Fruit fly (Drosophila melanogaster): Measurements from ENCODE around the gene CG14050.

CG14050 gene

dm6 chrX:2300293-2301068 lies 25.5 kb downstream of the CG14050 start (continued):
- TF ChIP-seq Mrtf (GFP tag; IDR thresholded peaks at IDR 0.05) (peak; percentile 96), jumu (GFP tag; optimal IDR thresholded peaks at IDR 0.05) (peak; percentile 90), ac (GFP tag; optimal IDR thresholded peaks at IDR 0.05) (peak; percentile 63), mld (GFP tag; IDR thresholded peaks at IDR 0.05; ENCODE audit: partially characterized antibody) (no peak), fd96Cb (tag; optimal IDR thresholded peaks at IDR 0.05) (peak; percentile 96), Dfd (GFP tag; optimal IDR thresholded peaks at IDR 0.05) (no peak), Trl (optimal IDR thresholded peaks at IDR 0.05) (no peak), Trl (GFP tag; optimal IDR thresholded peaks at IDR 0.05) (peak; percentile 76), CG7839 (tag; optimal IDR thresholded peaks at IDR 0.05) (peak; percentile 96), Ravus (GFP tag; IDR thresholded peaks at IDR 0.05) (peak; percentile 92), dysf (GFP tag; IDR thresholded peaks at IDR 0.05) (peak; percentile 97), CG12744 (GFP tag; optimal IDR thresholded peaks at IDR 0.05) (peak; percentile 83), CG12219 (GFP tag; optimal IDR thresholded peaks at IDR 0.05) (peak; percentile 97), C15 (GFP tag; IDR thresholded peaks at IDR 0.05) (peak; percentile 87; the same call in 2 of the 3 replicates), pho (GFP tag; optimal IDR thresholded peaks at IDR 0.05) (peak; percentile 86), Med (GFP tag) (peak; percentile 99), sisA (GFP tag; IDR thresholded peaks at IDR 0.05) (peak; percentile 96), CG7786 (GFP tag; optimal IDR thresholded peaks at IDR 0.05) (peak; percentile 94), D19A (tag; optimal IDR thresholded peaks at IDR 0.05) (peak; percentile 88), CG14965 (GFP tag; optimal IDR thresholded peaks at IDR 0.05; ENCODE audit: borderline replicate concordance) (peak; percentile 58), amos (GFP tag; IDR thresholded peaks at IDR 0.05; ENCODE audit: partially characterized antibody) (no peak), CG8765 (GFP tag; IDR thresholded peaks at IDR 0.05) (peak; percentile 87), Ada2b (GFP tag; IDR thresholded peaks at IDR 0.05) (peak; percentile 95), inv (GFP tag; IDR thresholded peaks at IDR 0.05; ENCODE audit: partially characterized antibody) (no peak), shn (GFP tag; optimal IDR thresholded peaks at IDR 0.05) (peak; percentile 93), dm (GFP tag; optimal IDR thresholded peaks at IDR 0.05) (peak; percentile 86), CG15073 (GFP tag; optimal IDR thresholded peaks at IDR 0.05) (peak; percentile 69), CG3995 (GFP tag; optimal IDR thresholded peaks at IDR 0.05) (peak; percentile 26), CG17802 (tag; optimal IDR thresholded peaks at IDR 0.05) (peak; percentile 88), Meics (GFP tag; optimal IDR thresholded peaks at IDR 0.05) (peak; percentile 92), klu (GFP tag; IDR thresholded peaks at IDR 0.05) (peak; percentile 88), Max (GFP tag; optimal IDR thresholded peaks at IDR 0.05) (peak; percentile 84), Sox102F (GFP tag; optimal IDR thresholded peaks at IDR 0.05) (peak; percentile 97), BEAF-32 (GFP tag; optimal IDR thresholded peaks at IDR 0.05) (peak; percentile 9), dpn (GFP tag; optimal IDR thresholded peaks at IDR 0.05) (peak; percentile 88 to 90), bab2 (GFP tag; optimal IDR thresholded peaks at IDR 0.05) (peak; percentile 93), Nf-YA (GFP tag; IDR thresholded peaks at IDR 0.05) (peak; percentile 96), CG18599 (GFP tag; optimal IDR thresholded peaks at IDR 0.05) (peak; percentile 94), caup (GFP tag; optimal IDR thresholded peaks at IDR 0.05; ENCODE audit: severe bottlenecking) (peak; percentile 94), so (GFP tag; IDR thresholded peaks at IDR 0.05) (peak; percentile 97), Mad (GFP tag; optimal IDR thresholded peaks at IDR 0.05) (peak; percentile 93), CG12104 (GFP tag; optimal IDR thresholded peaks at IDR 0.05) (peak; percentile 84), lola (GFP tag; optimal IDR thresholded peaks at IDR 0.05) (peak in 1 of 3 experiments; percentile 85), CG7928 (GFP tag; optimal IDR thresholded peaks at IDR 0.05) (peak; percentile 66), fd3F (GFP tag; optimal IDR thresholded peaks at IDR 0.05) (peak; percentile 94), CG7745 (tag; optimal IDR thresholded peaks at IDR 0.05) (peak; percentile 39), sens-2 (GFP tag; IDR thresholded peaks at IDR 0.05) (peak; percentile 98), vvl (GFP tag; IDR thresholded peaks at IDR 0.05) (peak; percentile 99), Taf1 (GFP tag; IDR thresholded peaks at IDR 0.05) (peak; percentile 89)
